Fruit fly (Drosophila melanogaster) whole organism, pupa: ENCODE measurements around the gene Gba1b.

Source experiments
- CG10348 ChIP-seq: fragments of 200-800 bp; sonication (Bioruptor generic); IDR thresholded peaks from 2 replicates; pipeline ENCODE4 v1.3.6; 2022; ENCODE audit warnings: missing biosample characterization, missing genetic modification characterization
- CG12605 ChIP-seq: fragments of 200-800 bp; sonication (Bioruptor generic); IDR thresholded peaks from 2 replicates; pipeline ENCODE4 v1.3.6; 2022; ENCODE audit warnings: missing biosample characterization, missing genetic modification characterization
- CG13204 ChIP-seq: fragments of 200-800 bp; sonication (Bioruptor generic); optimal IDR thresholded peaks from 2 replicates; lab custom pipeline; 2018; ENCODE audit warnings: missing biosample characterization, mild to moderate bottlenecking, missing genetic modification characterization, moderate library complexity
- CG14655 ChIP-seq: fragments of 200-800 bp; sonication (Bioruptor generic); optimal IDR thresholded peaks from 3 replicates; lab custom pipeline; 2017; ENCODE audit warnings: mild to moderate bottlenecking, missing biosample characterization, missing genetic modification reagents, missing genetic modification characterization
- CG15710 ChIP-seq: fragments of 200-800 bp; sonication (Bioruptor generic); optimal IDR thresholded peaks from 2 replicates; lab custom pipeline; 2018; ENCODE audit warnings: missing biosample characterization, mild to moderate bottlenecking, missing genetic modification characterization, moderate library complexity
- CG17806 ChIP-seq: fragments of 200-800 bp; sonication (Bioruptor generic); optimal IDR thresholded peaks from 2 replicates; lab custom pipeline; 2018; ENCODE audit warnings: missing biosample characterization, mild to moderate bottlenecking, missing genetic modification characterization, moderate library complexity
- CG32121 ChIP-seq: fragments of 200-800 bp; sonication (Bioruptor generic); IDR thresholded peaks from 2 replicates; pipeline ENCODE4 v1.3.6; 2022; ENCODE audit warnings: missing biosample characterization, missing genetic modification characterization
- CG34367 ChIP-seq: fragments of 200-800 bp; sonication (Bioruptor generic); optimal IDR thresholded peaks from 2 replicates; lab custom pipeline; 2018; ENCODE audit warnings: missing biosample characterization, mild to moderate bottlenecking, missing genetic modification characterization
- CG4496 ChIP-seq: fragments of 200-800 bp; sonication (Bioruptor generic); IDR thresholded peaks from 3 replicates; pipeline ENCODE4 v1.3.6; 2022; ENCODE audit warnings: missing biosample characterization, missing genetic modification characterization
- CG8159 ChIP-seq: fragments of 200-800 bp; sonication (Bioruptor generic); optimal IDR thresholded peaks from 3 replicates; lab custom pipeline; 2018; ENCODE audit warnings: missing biosample characterization, mild to moderate bottlenecking, missing genetic modification characterization, moderate library complexity
- CG8301 ChIP-seq: fragments of 200-800 bp; sonication (Bioruptor generic); optimal IDR thresholded peaks from 2 replicates; lab custom pipeline; 2018; ENCODE audit warnings: missing biosample characterization, mild to moderate bottlenecking, missing genetic modification characterization
- CG9948 ChIP-seq: fragments of 200-800 bp; sonication (Bioruptor generic); optimal IDR thresholded peaks from 2 replicates; lab custom pipeline; 2018; ENCODE audit warnings: missing biosample characterization, mild to moderate bottlenecking, missing genetic modification characterization, moderate library complexity
- D1 ChIP-seq: fragments of 200-800 bp; sonication (Bioruptor generic); optimal IDR thresholded peaks from 2 replicates; lab custom pipeline; 2018; ENCODE audit warnings: missing biosample characterization, mild to moderate bottlenecking, missing genetic modification characterization, moderate library complexity
- EcR ChIP-seq: fragments of 200-800 bp; sonication (Bioruptor generic); optimal IDR thresholded peaks from 3 replicates; lab custom pipeline; 2019; ENCODE audit warnings: missing biosample characterization, missing genetic modification characterization, mild to moderate bottlenecking, moderate library complexity, missing genetic modification reagents
- Ets98B ChIP-seq: fragments of 200-800 bp; sonication (Bioruptor generic); IDR thresholded peaks from 2 replicates; pipeline ENCODE4 v1.3.6; 2022; ENCODE audit warnings: missing biosample characterization, missing genetic modification characterization
- Pif1A ChIP-seq: fragments of 200-800 bp; sonication (Bioruptor generic); optimal IDR thresholded peaks from 3 replicates; lab custom pipeline; 2016; ENCODE audit warnings: missing biosample characterization, missing genetic modification characterization
- Pif1B ChIP-seq: fragments of 200-800 bp; sonication (Bioruptor generic); optimal IDR thresholded peaks from 3 replicates; lab custom pipeline; 2016; ENCODE audit warnings: missing biosample characterization, missing genetic modification characterization
- Snoo ChIP-seq: fragments of 200-800 bp; sonication (Bioruptor generic); optimal IDR thresholded peaks from 3 replicates; lab custom pipeline; 2017; ENCODE audit warnings: missing biosample characterization, mild to moderate bottlenecking, missing genetic modification characterization, inconsistent platforms
- fd96Ca ChIP-seq: fragments of 200-800 bp; sonication (Bioruptor generic); IDR thresholded peaks from 3 replicates; pipeline ENCODE4 v1.3.6; 2022; ENCODE audit warnings: missing biosample characterization, missing genetic modification characterization
- gl ChIP-seq: fragments of 200-800 bp; sonication (Bioruptor generic); optimal IDR thresholded peaks from 2 replicates; lab custom pipeline; 2018; ENCODE audit warnings: missing biosample characterization, mild to moderate bottlenecking, missing genetic modification characterization
- rn ChIP-seq: fragments of 200-800 bp; sonication (Bioruptor generic); IDR thresholded peaks from 2 replicates; pipeline ENCODE4 v1.3.6; 2022; ENCODE audit warnings: missing biosample characterization, missing genetic modification characterization

The Gba1b gene

DNA sequence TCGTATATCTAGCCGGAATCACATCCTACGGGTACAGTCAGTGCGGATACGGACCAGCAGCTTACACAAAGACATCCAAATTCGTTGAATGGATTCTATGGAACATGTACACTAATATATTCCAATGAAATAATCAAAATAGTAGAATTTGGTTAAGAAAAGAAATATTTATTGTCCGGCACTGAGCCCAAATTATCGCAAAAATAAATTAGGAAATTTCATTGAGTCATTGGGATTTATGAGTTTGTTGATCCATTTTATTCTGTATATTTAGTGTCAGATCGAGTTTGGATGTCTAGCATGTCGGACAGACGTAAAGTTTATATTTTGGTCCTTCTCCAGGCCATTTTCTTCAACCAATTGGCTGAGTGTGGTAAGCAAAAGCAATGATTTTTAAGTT, 20.8 kb upstream of the Gba1b start, which contains the start of gene CG18754:
TSS of gene CG18754 (plus strand) at position 301 of the 400 bp plus-strand sequence.
- TF ChIP-seq D1 (no peak), CG32121 (GFP tag; lab: Robert Waterston, UW) (no peak), CG8301 (tag; lab: Kevin White, UChicago) (no peak)

DNA sequence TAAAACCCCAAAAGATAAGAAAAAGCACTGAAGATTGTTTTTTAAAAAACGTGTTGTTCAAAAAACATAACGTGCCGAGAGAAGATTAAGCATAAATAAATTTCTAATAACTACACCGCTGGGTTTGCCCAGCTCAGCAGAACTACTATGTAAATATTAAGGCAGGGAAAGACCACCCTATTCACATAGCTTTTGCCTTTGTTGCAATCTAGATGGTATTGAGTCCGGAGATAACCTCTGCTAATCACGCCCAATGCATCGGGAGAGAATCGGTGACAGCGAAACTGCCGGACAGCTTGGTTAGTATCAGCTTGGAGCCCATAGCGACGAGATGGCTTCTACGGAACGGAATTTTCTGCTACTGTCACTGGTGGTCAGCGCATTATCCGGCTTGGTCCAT, 18.6 kb upstream of the Gba1b start, which contains the start of gene SPE:
TSS of gene SPE (plus strand) at position 301 of the 400 bp plus-strand sequence.
- TF ChIP-seq CG32121 (GFP tag; lab: Robert Waterston, UW) (no peak), CG15710 (tag; lab: Kevin White, UChicago) (no peak), rn (GFP tag; lab: Robert Waterston, UW) (no peak), Snoo (tag; lab: Kevin White, UChicago) (no peak), CG14655 (GFP tag; lab: Kevin White, UChicago) (no peak), CG10348 (no peak), gl (no peak), CG13204 (GFP tag; lab: Kevin White, UChicago) (no peak), CG9948 (tag; lab: Kevin White, UChicago) (no peak), Pif1A (GFP tag; lab: Kevin White, UChicago) (no peak), CG12605 (GFP tag; lab: Robert Waterston, UW) (no peak), Ets98B (GFP tag; lab: Robert Waterston, UW) (no peak), EcR (no peak), Pif1B (no peak), D1 (no peak), CG17806 (tag; lab: Kevin White, UChicago) (no peak)

DNA sequence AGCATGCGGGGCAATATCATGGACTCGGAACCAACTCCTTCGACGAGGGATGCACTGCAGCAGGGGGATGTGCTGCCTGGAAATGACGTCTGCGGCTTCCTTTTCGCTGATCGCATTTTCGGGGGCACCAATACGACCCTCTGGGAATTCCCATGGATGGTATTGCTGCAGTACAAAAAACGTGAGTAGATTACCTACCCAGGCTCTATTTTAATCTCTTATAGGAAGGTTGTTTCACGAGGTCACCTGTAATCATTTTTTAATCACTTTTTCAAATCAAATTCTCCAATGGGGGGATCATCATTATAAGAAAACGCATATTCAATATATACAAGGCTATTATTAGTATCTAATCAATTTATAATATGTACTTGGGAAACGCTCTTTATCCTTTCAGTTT, 17.7 kb upstream of the Gba1b start:
- TF ChIP-seq Pif1A (GFP tag; lab: Kevin White, UChicago) (no peak), EcR (no peak), fd96Ca (GFP tag; lab: Robert Waterston, UW) (no peak)

DNA sequence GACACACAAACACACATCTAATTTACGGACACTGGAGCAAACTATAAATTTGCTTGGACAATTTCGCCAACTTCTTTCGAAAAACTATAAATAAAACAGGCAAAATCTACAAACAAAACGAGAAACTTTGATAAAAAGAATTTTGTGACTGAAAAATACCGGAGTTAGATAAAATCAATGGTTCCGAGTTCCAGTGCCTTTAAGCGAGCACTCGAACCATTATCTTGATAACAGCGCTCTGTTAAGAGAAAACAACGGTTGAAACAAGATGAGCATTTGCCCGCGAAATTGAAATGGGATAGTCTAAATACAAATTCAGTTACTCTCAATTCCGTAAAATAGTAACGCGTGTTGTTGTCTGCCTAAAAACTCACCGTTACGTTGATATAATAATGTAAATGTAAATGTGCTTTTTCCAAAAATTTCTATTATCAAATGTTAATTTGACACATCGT, 10.0 kb upstream of the Gba1b start, which contains the start of gene CG10254:
TSS of gene CG10254 (minus strand) at position 405 of the 455 bp plus-strand sequence.
- TF ChIP-seq Snoo (tag; lab: Kevin White, UChicago) = no peak
- no peak for TF ChIP-seq CG32121 (GFP tag; lab: Robert Waterston, UW)
- TF ChIP-seq fd96Ca (GFP tag; lab: Robert Waterston, UW) = no peak
- TF ChIP-seq Ets98B (GFP tag; lab: Robert Waterston, UW) = no peak
- TF ChIP-seq CG9948 (tag; lab: Kevin White, UChicago) = no peak
- no peak for TF ChIP-seq D1
- TF ChIP-seq CG12605 (GFP tag; lab: Robert Waterston, UW) = no peak
- TF ChIP-seq CG8159 (tag; lab: Kevin White, UChicago) = no peak
- TF ChIP-seq CG13204 (GFP tag; lab: Kevin White, UChicago) = no peak
- no peak for TF ChIP-seq CG17806 (tag; lab: Kevin White, UChicago)
- no peak for TF ChIP-seq rn (GFP tag; lab: Robert Waterston, UW)
- no peak for TF ChIP-seq Pif1B
- no peak for TF ChIP-seq CG4496 (GFP tag; lab: Robert Waterston, UW)

DNA sequence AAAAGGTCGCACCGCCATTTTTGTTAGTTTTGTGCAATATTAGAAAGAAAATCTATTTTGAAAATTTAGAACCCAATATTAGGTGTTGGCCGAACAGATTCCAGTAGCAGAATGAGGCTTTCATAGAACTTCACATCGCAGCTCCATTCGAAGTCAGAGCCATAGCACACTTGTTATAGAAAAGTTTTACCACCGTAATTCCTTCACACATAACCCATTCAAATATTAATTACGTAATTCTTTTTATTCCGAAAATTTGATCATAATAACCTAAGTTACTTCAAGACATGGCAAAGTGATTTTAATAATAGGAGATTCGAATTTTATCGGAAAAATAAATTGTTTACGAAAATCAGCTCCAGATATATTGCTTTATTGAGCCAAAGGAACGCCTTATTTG, 8.5 kb upstream of the Gba1b start, which contains the start of gene CG10252:
TSS of gene CG10252 (minus strand) at position 101 of the 400 bp plus-strand sequence.
- TF ChIP-seq CG10348 = no peak
- no peak for TF ChIP-seq EcR
- TF ChIP-seq D1 = no peak

DNA sequence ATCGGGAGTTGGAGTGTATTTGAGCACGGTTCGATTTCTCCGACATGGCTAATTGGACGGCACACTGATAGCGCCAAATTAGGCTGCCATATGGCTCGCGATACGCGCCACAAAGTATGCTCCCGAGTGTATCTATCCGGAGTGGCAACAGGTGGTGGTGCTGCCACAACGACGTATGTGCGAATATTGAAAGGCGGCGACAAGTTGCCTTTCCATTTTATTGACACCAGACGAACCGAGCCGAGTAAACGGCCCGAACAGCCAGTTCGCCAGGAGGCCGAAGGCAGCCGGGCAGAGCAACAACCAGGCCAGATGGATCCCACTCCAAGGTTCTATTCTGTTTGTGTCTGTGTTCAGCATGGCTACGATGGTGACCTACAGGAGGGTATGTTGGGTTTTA, 5.8 kb upstream of the Gba1b start, which contains the start of gene prt:
TSS of gene prt (minus strand) at position 193 of the 400 bp plus-strand sequence.
- TF ChIP-seq CG12605 (GFP tag; lab: Robert Waterston, UW) (peak; percentile 70), Pif1B (no peak)
- TF ChIP-seq, all 21 proteins: peak for 1

DNA sequence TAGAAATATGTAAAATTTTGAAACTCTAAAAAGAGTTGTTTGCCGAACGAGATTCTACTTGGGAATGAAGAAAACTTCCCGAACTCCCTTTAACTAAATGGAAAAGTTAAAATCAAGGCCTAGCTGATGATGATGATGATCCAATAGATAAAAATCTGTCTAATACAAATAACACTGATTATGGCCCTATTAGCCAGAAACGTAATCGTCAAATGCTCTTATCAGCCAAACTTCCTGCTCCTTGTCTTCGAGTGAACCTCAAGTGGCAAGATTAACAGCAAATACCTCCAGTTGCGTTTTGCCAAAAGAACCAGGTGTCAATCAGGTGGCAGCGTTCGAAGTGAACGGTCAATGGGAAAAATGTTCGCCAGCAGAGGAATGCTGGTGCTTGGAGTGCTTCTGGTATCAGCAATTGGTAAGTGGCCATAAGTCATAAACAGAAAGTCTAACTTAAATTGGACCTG, 4.3 kb upstream of the Gba1b start, which contains the start of the genes CG31468 and Gba1a:
TSS of gene CG31468 (minus strand) at position 51 of the 464 bp plus-strand sequence.
TSS of gene Gba1a (plus strand) at position 318 of the 464 bp plus-strand sequence.
- TF ChIP-seq CG12605 (GFP tag; lab: Robert Waterston, UW) (no peak), CG32121 (GFP tag; lab: Robert Waterston, UW) (no peak), fd96Ca (GFP tag; lab: Robert Waterston, UW) (no peak), Pif1A (GFP tag; lab: Kevin White, UChicago) (no peak), CG34367 (tag; lab: Kevin White, UChicago) (no peak), CG15710 (tag; lab: Kevin White, UChicago) (no peak), Ets98B (GFP tag; lab: Robert Waterston, UW) (no peak)

DNA sequence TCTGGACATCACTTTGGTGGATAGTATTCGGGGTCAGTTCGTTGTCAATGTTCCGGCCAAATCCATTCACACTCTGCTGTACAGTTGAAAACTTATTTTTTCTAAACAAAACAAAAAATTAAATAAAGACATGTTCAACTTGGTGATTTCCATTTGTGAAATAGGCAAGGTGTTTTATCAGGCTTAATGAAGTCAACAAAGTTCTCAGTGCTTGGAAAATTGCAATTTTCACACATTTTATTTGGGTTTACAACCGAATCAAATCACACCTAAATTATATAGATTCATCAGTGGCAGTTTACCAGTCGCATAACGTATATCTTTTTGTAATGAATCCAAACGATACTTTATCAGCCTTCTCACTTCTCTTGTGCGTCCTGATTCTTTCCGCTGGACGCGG, 2.1 kb upstream of the Gba1b start, which contains the start of gene Qsox4:
TSS of gene Qsox4 (plus strand) at position 301 of the 400 bp plus-strand sequence.
- TF ChIP-seq CG17806 (tag; lab: Kevin White, UChicago) = no peak
- TF ChIP-seq gl = no peak
- no peak for TF ChIP-seq rn (GFP tag; lab: Robert Waterston, UW)
- TF ChIP-seq CG13204 (GFP tag; lab: Kevin White, UChicago) = no peak
- no peak for TF ChIP-seq D1
- no peak for TF ChIP-seq CG8159 (tag; lab: Kevin White, UChicago)
- TF ChIP-seq EcR = no peak
- no peak for TF ChIP-seq CG8301 (tag; lab: Kevin White, UChicago)
- no peak for TF ChIP-seq fd96Ca (GFP tag; lab: Robert Waterston, UW)
- no peak for TF ChIP-seq Snoo (tag; lab: Kevin White, UChicago)
- TF ChIP-seq CG15710 (tag; lab: Kevin White, UChicago) = no peak
- TF ChIP-seq CG32121 (GFP tag; lab: Robert Waterston, UW) = no peak
- TF ChIP-seq CG34367 (tag; lab: Kevin White, UChicago) = no peak
- TF ChIP-seq CG10348 = no peak
- TF ChIP-seq CG12605 (GFP tag; lab: Robert Waterston, UW) = no peak
- no peak for TF ChIP-seq CG4496 (GFP tag; lab: Robert Waterston, UW)
- no peak for TF ChIP-seq Pif1B
- TF ChIP-seq Pif1A (GFP tag; lab: Kevin White, UChicago) = no peak
